Fruit fly (Drosophila melanogaster) S2 (cell line): ENCODE results near the gene Pk34A.

Experiments used
- CG8478 ChIP-seq: fragments of >200 bp; optimal IDR thresholded peaks from 2 replicates; lab custom pipeline; 2018
- CTCF ChIP-seq, 2 experiments: fragments of >200 bp; optimal IDR thresholded peaks; 2 replicates each; lab custom pipeline; 2018

DNA sequence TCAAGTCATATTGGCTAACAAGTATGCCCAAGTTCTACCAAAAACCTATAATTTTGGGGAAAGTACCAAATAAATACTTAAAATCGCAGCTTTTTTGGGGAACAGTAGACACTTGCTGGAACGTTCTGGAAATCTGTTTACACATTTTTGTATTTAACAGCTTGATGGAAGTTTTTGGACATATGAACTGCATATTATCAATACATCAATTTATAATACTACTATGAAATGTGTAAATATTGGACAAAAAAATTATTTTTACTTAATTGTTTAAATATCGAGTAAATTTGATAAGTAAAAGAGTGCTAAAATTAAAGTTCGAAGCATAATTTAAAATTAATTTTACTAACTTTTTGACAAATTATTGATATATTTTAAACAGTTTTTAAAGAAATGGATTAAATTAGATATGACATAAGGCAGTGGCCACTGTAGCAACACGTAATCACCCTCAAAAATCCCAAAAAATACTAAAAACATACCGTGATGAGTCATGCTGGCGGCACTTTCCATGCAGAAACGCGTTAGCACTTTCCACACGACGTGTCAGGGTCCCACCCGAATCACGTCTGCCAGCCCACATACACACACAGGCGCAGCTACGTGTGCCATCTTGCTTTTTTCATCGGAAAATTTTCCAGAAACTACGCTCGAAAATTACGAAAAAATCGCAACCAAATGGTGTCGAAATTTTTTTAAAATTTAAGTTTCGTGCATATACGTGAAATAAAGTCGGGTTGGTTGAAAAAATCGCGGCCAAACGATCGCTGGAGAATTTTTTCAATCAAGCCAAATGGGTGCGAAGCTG, 6.6 kb downstream of the Pk34A start, which contains the start of gene Sirt1:
- TF ChIP-seq CG8478 (lab: Kevin White, UChicago), result no peak
- no peak for TF ChIP-seq CTCF (optimal IDR thresholded peaks at IDR 0.05; lab: Kevin White, UChicago)
